Fruit fly (Drosophila melanogaster): ENCODE measurements around the gene GV1.
A peak's percentile ranks its signal among the peaks of the same experiment; 100 is the strongest.

dm6 chr3L:1861794-1862447 lies 51.5 kb downstream of the GV1 start, which contains the start of gene Rap1:
- TF ChIP-seq Clk (GFP tag; optimal IDR thresholded peaks at IDR 0.05) (peak; percentile 41), CG11617 (GFP tag; optimal IDR thresholded peaks at IDR 0.05) (peak; percentile 50), CG1620 (GFP tag; optimal IDR thresholded peaks at IDR 0.05) (peak; percentile 32), cic (GFP tag; optimal IDR thresholded peaks at IDR 0.05) (no peak), Hr96 (GFP tag; optimal IDR thresholded peaks at IDR 0.05) (peak; percentile 64), ovo (GFP tag; optimal IDR thresholded peaks at IDR 0.05) (peak; percentile 9), cnc (optimal IDR thresholded peaks at IDR 0.05) (no peak), CG7045 (GFP tag; optimal IDR thresholded peaks at IDR 0.05) (peak; percentile 56), kay (GFP tag; ENCODE audit: borderline replicate concordance) (peak; percentile 79), tj (GFP tag; optimal IDR thresholded peaks at IDR 0.05) (peak; percentile 29), CG12768 (GFP tag; optimal IDR thresholded peaks at IDR 0.05) (no peak), CG7101 (tag; optimal IDR thresholded peaks at IDR 0.05) (peak; percentile 3), Mnt (GFP tag; optimal IDR thresholded peaks at IDR 0.05) (no peak)
